Worm (Caenorhabditis elegans) whole organism, L4/young adult: ENCODE measurements around the gene twk-39.

Experiments
- W03F9.2 ChIP-seq: fragments of 150-350 bp; optimal IDR thresholded peaks from 2 replicates; lab custom pipeline; 2014; ENCODE audit warnings: missing biosample characterization, missing genetic modification characterization
- dao-5 ChIP-seq: sonication (generic microtip); optimal IDR thresholded peaks from 2 replicates; lab custom pipeline; 2016; ENCODE audit warnings: missing genotype, missing genetic modification characterization, moderate library complexity, missing compliant biosample characterization
- him-1 ChIP-seq: sonication (generic microtip); optimal IDR thresholded peaks from 2 replicates; lab custom pipeline; 2016; ENCODE audit warnings: missing genotype, missing genetic modification reagents, missing genetic modification characterization, missing compliant biosample characterization

Gene twk-39

ce11 chrIII:11824580-11824979 lies 29.0 kb downstream of the twk-39 start:
- TF ChIP-seq dao-5 (tag; lab: Kevin White, UChicago) (no peak), W03F9.2 (tag; lab: Kevin White, UChicago) (no peak), him-1 (tag; lab: Kevin White, UChicago) (no peak)

ce11 chrIII:11825654-11826053 lies 30.1 kb downstream of the twk-39 start:
- TF ChIP-seq dao-5 (tag; lab: Kevin White, UChicago) (no peak), W03F9.2 (tag; lab: Kevin White, UChicago) (peak; percentile 19)

ce11 chrIII:11826118-11826517 lies 30.6 kb downstream of the twk-39 start, which contains the start of gene rsp-8:
Gene rsp-8 (plus strand): TSS chrIII:11826418.
- TF ChIP-seq him-1 (tag; lab: Kevin White, UChicago), result no peak
- TF ChIP-seq dao-5 (tag; lab: Kevin White, UChicago), result no peak
- TF ChIP-seq W03F9.2 (tag; lab: Kevin White, UChicago), result no peak

ce11 chrIII:11829062-11829461 lies 33.5 kb downstream of the twk-39 start:
- TF ChIP-seq W03F9.2 (tag; lab: Kevin White, UChicago) (no peak), dao-5 (tag; lab: Kevin White, UChicago) (no peak), him-1 (tag; lab: Kevin White, UChicago) (no peak)

- TF ChIP-seq him-1 (tag; lab: Kevin White, UChicago), result no peak
- no peak for TF ChIP-seq dao-5 (tag; lab: Kevin White, UChicago)
- no peak for TF ChIP-seq W03F9.2 (tag; lab: Kevin White, UChicago)
Observed at ce11 chrIII:11829585-11830195, 34.1 kb downstream of the twk-39 start.

ce11 chrIII:11830522-11831489 lies 35.3 kb downstream of the twk-39 start:
- TF ChIP-seq him-1 (tag; lab: Kevin White, UChicago) (no peak), dao-5 (tag; lab: Kevin White, UChicago) (peak; percentile 60)

- no peak for TF ChIP-seq W03F9.2 (tag; lab: Kevin White, UChicago)
- no peak for TF ChIP-seq dao-5 (tag; lab: Kevin White, UChicago)
- no peak for TF ChIP-seq him-1 (tag; lab: Kevin White, UChicago)
Observed at ce11 chrIII:11833449-11833848, 37.9 kb downstream of the twk-39 start.

- no peak for TF ChIP-seq W03F9.2 (tag; lab: Kevin White, UChicago)
- TF ChIP-seq him-1 (tag; lab: Kevin White, UChicago), result no peak
- TF ChIP-seq dao-5 (tag; lab: Kevin White, UChicago), result no peak
Observed at ce11 chrIII:11834168-11834567, 38.6 kb downstream of the twk-39 start.

- TF ChIP-seq W03F9.2 (tag; lab: Kevin White, UChicago), result peak; percentile 46
- no peak for TF ChIP-seq him-1 (tag; lab: Kevin White, UChicago)
Observed at ce11 chrIII:11834783-11835182, 39.2 kb downstream of the twk-39 start.

ce11 chrIII:11836054-11836453 lies 40.5 kb downstream of the twk-39 start:
- TF ChIP-seq W03F9.2 (tag; lab: Kevin White, UChicago) (no peak), him-1 (tag; lab: Kevin White, UChicago) (no peak), dao-5 (tag; lab: Kevin White, UChicago) (no peak)

ce11 chrIII:11836734-11837133 lies 41.2 kb downstream of the twk-39 start:
- TF ChIP-seq dao-5 (tag; lab: Kevin White, UChicago), result no peak
- no peak for TF ChIP-seq W03F9.2 (tag; lab: Kevin White, UChicago)
- TF ChIP-seq him-1 (tag; lab: Kevin White, UChicago), result no peak

- no peak for TF ChIP-seq W03F9.2 (tag; lab: Kevin White, UChicago)
- TF ChIP-seq dao-5 (tag; lab: Kevin White, UChicago), result no peak
- TF ChIP-seq him-1 (tag; lab: Kevin White, UChicago), result no peak
Observed at ce11 chrIII:11841728-11842127, 46.2 kb downstream of the twk-39 start.

- TF ChIP-seq W03F9.2 (tag; lab: Kevin White, UChicago) (no peak), him-1 (tag; lab: Kevin White, UChicago) (no peak), dao-5 (tag; lab: Kevin White, UChicago) (no peak)
Observed at ce11 chrIII:11843007-11843406, 47.5 kb downstream of the twk-39 start.
